Fruit fly (Drosophila melanogaster) whole organism, embryonic: ENCODE results near the gene CG15382.

Experiments used
- CG42726 ChIP-seq: fragments of 200-800 bp; sonication (Bioruptor generic); IDR thresholded peaks from 2 replicates; pipeline ENCODE4 v1.3.6; 2022; ENCODE audit warnings: missing biosample characterization, missing genetic modification characterization; ENCODE audit not compliant: partially characterized antibody
- CG8359 ChIP-seq: fragments of 200-800 bp; sonication (Bioruptor generic); optimal IDR thresholded peaks from 2 replicates; lab custom pipeline; 2017; ENCODE audit warnings: missing biosample characterization, mild to moderate bottlenecking, missing genetic modification characterization, borderline replicate concordance
- CoRest ChIP-seq: fragments of 200-800 bp; sonication (Bioruptor generic); optimal IDR thresholded peaks from 3 replicates; lab custom pipeline; 2018; ENCODE audit warnings: missing biosample characterization, mild to moderate bottlenecking, missing genetic modification characterization, moderate library complexity
- Mes4 ChIP-seq: fragments of 200-800 bp; sonication (Bioruptor generic); optimal IDR thresholded peaks from 2 replicates; lab custom pipeline; 2016; ENCODE audit warnings: missing biosample characterization, missing genetic modification characterization
- chinmo ChIP-seq: fragments of 200-800 bp; sonication (Bioruptor generic); IDR thresholded peaks from 4 replicates; pipeline ENCODE4 v1.3.6; 2022; ENCODE audit warnings: missing biosample characterization, missing genetic modification characterization; ENCODE audit not compliant: partially characterized antibody
- ham ChIP-seq: fragments of 200-800 bp; sonication (Bioruptor generic); IDR thresholded peaks from 2 replicates; pipeline ENCODE4 v1.3.6; 2022; ENCODE audit warnings: missing biosample characterization, missing genetic modification characterization
- hkb ChIP-seq, 2 experiments: fragments of 200-800 bp in 1 of 2; fragments of >200 bp in 1 of 2; sonication (Bioruptor generic) in 1 of 2; IDR thresholded peaks in 1 of 2; optimal IDR thresholded peaks in 1 of 2; 2 replicates each; pipeline versions ENCODE4 v1.3.6 to Lab custom; 2017 to 2022; ENCODE audit warnings: missing biosample characterization in 1 of 2, missing genetic modification characterization in 1 of 2
- jigr1 ChIP-seq: fragments of 200-800 bp; sonication (Bioruptor generic); IDR thresholded peaks from 3 replicates; pipeline ENCODE4 v1.3.6; 2022; ENCODE audit warnings: missing biosample characterization, missing genetic modification characterization
- pho ChIP-seq: fragments of 200-800 bp; sonication (Bioruptor generic); optimal IDR thresholded peaks from 2 replicates; lab custom pipeline; 2016; ENCODE audit warnings: missing biosample characterization, missing genetic modification characterization
- sc ChIP-seq, 3 experiments: fragments of >200 bp in 2 of 3; fragments of 200-800 bp in 1 of 3; sonication (Bioruptor generic) in 1 of 3; optimal IDR thresholded peaks; 2 replicates in 2 of 3; 3 replicates in 1 of 3; lab custom pipeline; 2017; ENCODE audit warnings: mild to moderate bottlenecking in 1 of 3, missing biosample characterization in 1 of 3, missing genetic modification characterization in 1 of 3, missing genetic modification reagents in 1 of 3

dm6 chr2L:2193357-2193780, 37.8 kb downstream of the CG15382 start:
- TF ChIP-seq CG8359 (peak; percentile 10), CoRest (tag; lab: Kevin White, UChicago) (peak; percentile 52), jigr1 (GFP tag; lab: Robert Waterston, UW) (no peak), CG42726 (GFP tag; lab: Robert Waterston, UW) (no peak), ham (no peak), chinmo (GFP tag; lab: Robert Waterston, UW) (no peak), sc (optimal IDR thresholded peaks at IDR 0.05; lab: Kevin White, UChicago) (no peak), sc (GFP tag; optimal IDR thresholded peaks at IDR 0.05; lab: Kevin White, UChicago) (no peak), Mes4 (peak; percentile 16), pho (GFP tag; lab: Kevin White, UChicago) (peak; percentile 26), hkb (optimal IDR thresholded peaks at IDR 0.05; lab: Kevin White, UChicago) (peak; percentile 79), hkb (GFP tag; IDR thresholded peaks at IDR 0.05; lab: Robert Waterston, UW) (no peak)
